Worm (Caenorhabditis elegans) whole organism, L1 larva: ENCODE results near the gene F46C5.9.

ENCODE experiments used
- efl-1 ChIP-seq, 4 experiments: fragments of 150-350 bp; optimal IDR thresholded peaks in 3 of 4; peaks in 1 of 4; 1 replicate in 1 of 4; 2 replicates in 3 of 4; lab custom pipeline; 2014; ENCODE audit warnings: missing biosample characterization in 2 of 4, missing genetic modification characterization in 2 of 4, missing genetic modification reagents in 2 of 4
- lin-15B ChIP-seq: fragments of 150-350 bp; sonication (generic microtip); optimal IDR thresholded peaks from 3 replicates; lab custom pipeline; 2014; ENCODE audit warnings: missing biosample characterization, missing genetic modification characterization
- pag-3 ChIP-seq: sonication (generic microtip); optimal IDR thresholded peaks from 2 replicates; lab custom pipeline; 2017; ENCODE audit warnings: missing genetic modification characterization, mild to moderate bottlenecking, missing compliant biosample characterization, antibody characterized with exemption, borderline replicate concordance; ENCODE audit not compliant: insufficient read depth
- sptf-1 ChIP-seq: fragments of 150-350 bp; optimal IDR thresholded peaks from 2 replicates; lab custom pipeline; 2014; ENCODE audit warnings: missing biosample characterization, missing genetic modification characterization

DNA sequence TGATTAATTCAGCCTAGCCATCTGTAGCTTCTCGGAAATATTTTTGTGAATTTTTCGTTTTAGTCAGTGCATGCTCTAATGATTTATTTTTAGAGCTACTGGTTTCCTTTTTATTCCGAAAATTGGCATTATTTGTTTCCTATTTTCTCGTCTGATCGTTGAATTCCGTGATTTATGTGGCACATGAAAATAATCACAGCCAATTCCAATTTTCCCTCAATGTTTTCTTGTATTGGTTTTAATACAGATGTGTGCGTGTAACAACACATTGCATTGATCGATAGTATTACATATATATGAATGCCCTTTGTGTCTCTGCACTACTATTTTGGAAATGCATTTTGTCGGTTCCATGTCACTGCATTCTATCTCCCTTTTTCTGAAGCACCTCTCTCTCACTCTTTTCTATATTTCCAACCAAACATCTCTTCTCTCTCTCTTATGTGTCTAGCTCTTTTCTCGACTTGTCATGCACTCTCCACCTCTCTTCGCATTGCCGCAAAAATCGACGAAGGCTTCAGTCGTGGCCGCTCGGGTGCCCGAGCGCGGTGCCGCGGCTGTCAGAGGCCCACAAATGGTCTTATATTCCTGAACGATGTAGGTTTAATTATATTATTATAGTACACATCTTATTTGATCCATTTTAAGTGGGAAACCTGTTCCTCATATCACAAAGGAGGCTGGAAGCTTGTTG, 26.1 kb downstream of the F46C5.9 start:
- TF ChIP-seq efl-1 (optimal IDR thresholded peaks at IDR 0.05; lab: Kevin White, UChicago) (peak; percentile 28 to 57), efl-1 (GFP tag; optimal IDR thresholded peaks at IDR 0.05 in 1 of 2; lab: Kevin White, UChicago) (no peak), sptf-1 (tag; lab: Kevin White, UChicago) (no peak), lin-15B (tag; lab: Kevin White, UChicago) (no peak), pag-3 (tag; lab: Kevin White, UChicago) (no peak)
